Fruit fly (Drosophila melanogaster): ENCODE data around the gene mRpL9.
A peak's percentile ranks its signal among the peaks of the same experiment; 100 is the strongest.

mRpL9 gene

DNA sequence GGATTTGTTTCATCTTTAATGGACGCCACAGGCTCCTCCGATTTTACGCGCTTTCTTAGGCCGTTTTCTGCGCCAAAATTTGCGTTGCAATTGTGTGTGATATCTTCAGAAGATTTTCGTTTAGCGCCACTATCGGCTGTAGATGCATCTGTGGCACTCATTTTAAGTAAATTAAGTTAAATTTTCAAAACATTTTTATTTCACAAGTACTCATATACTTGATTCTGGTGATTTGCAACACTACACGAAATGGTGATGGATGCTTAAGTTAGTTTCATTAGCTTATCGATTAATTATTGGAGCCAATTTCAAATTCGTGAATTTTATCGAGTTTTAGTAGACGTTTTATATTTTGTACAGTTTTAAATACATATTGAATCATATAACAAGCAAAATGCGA, 33.1 kb downstream of the mRpL9 start, which contains the start of gene CG6171 (continued):
- TF ChIP-seq CG6791 (GFP tag; IDR thresholded peaks at IDR 0.05; ENCODE audit: partially characterized antibody): peak; percentile 70; the same call in 2 of the 3 replicates
- TF ChIP-seq hbn (GFP tag; IDR thresholded peaks at IDR 0.05; ENCODE audit: partially characterized antibody): peak; percentile 44; the same call in 1 of the 2 replicates
- no peak for TF ChIP-seq CG7839 (tag; optimal IDR thresholded peaks at IDR 0.05)
- TF ChIP-seq CG12155 (GFP tag; optimal IDR thresholded peaks at IDR 0.05): no peak
- TF ChIP-seq CG15514 (GFP tag; optimal IDR thresholded peaks at IDR 0.05): peak; percentile 18
- TF ChIP-seq Scr (GFP tag; IDR thresholded peaks at IDR 0.05; ENCODE audit: partially characterized antibody): peak; percentile 64
- no peak for TF ChIP-seq CG3838 (GFP tag; optimal IDR thresholded peaks at IDR 0.05)
- no peak for TF ChIP-seq lmd (GFP tag; IDR thresholded peaks at IDR 0.05)
- TF ChIP-seq CG3995 (GFP tag; optimal IDR thresholded peaks at IDR 0.05): no peak
- peak; percentile 72 for TF ChIP-seq CG4617 (GFP tag; optimal IDR thresholded peaks at IDR 0.05; ENCODE audit: borderline replicate concordance)
- TF ChIP-seq YL-1 (GFP tag; optimal IDR thresholded peaks at IDR 0.05): no peak
- peak; percentile 47; the same call in 1 of the 2 replicates for TF ChIP-seq CG32767 (GFP tag; IDR thresholded peaks at IDR 0.05)
- peak; percentile 63 for TF ChIP-seq BEAF-32 (GFP tag; optimal IDR thresholded peaks at IDR 0.05)
- peak; percentile 75 for TF ChIP-seq CG13287 (GFP tag; IDR thresholded peaks at IDR 0.05; ENCODE audit: partially characterized antibody)
- peak; percentile 54; the same call in 1 of the 2 replicates for TF ChIP-seq amos (GFP tag; IDR thresholded peaks at IDR 0.05; ENCODE audit: partially characterized antibody)
- TF ChIP-seq GATAe (GFP tag; conservative IDR thresholded peaks at IDR 0.05): no peak
- TF ChIP-seq chn (GFP tag; optimal IDR thresholded peaks at IDR 0.05): no peak
- TF ChIP-seq CG14050 (GFP tag; IDR thresholded peaks at IDR 0.05): no peak
- peak; percentile 70 for TF ChIP-seq MBD-R2 (GFP tag; IDR thresholded peaks at IDR 0.05)
- TF ChIP-seq Dp (GFP tag; optimal IDR thresholded peaks at IDR 0.05): peak; percentile 82
- TF ChIP-seq CG9609 (GFP tag; optimal IDR thresholded peaks at IDR 0.05): no peak
- TF ChIP-seq CG13624 (GFP tag; optimal IDR thresholded peaks at IDR 0.05): peak; percentile 16
- TF ChIP-seq CG6765 (GFP tag; optimal IDR thresholded peaks at IDR 0.05): no peak
- peak; percentile 18 for TF ChIP-seq Neu2 (GFP tag; optimal IDR thresholded peaks at IDR 0.05; ENCODE audit: borderline replicate concordance)
- no peak for TF ChIP-seq CTCF (GFP tag; optimal IDR thresholded peaks at IDR 0.05)
- no peak for TF ChIP-seq CG8281 (tag; optimal IDR thresholded peaks at IDR 0.05)
- no peak for TF ChIP-seq CG5245 (GFP tag; optimal IDR thresholded peaks at IDR 0.05)
- no peak for TF ChIP-seq Hr39 (optimal IDR thresholded peaks at IDR 0.05)
- TF ChIP-seq CG33213 (GFP tag; optimal IDR thresholded peaks at IDR 0.05): no peak
- peak; percentile 50 for TF ChIP-seq knrl (GFP tag; IDR thresholded peaks at IDR 0.05; ENCODE audit: partially characterized antibody)
- TF ChIP-seq NFAT (GFP tag; IDR thresholded peaks at IDR 0.05): no peak
- TF ChIP-seq ind (GFP tag; optimal IDR thresholded peaks at IDR 0.05): no peak
- TF ChIP-seq CG14860 (GFP tag; IDR thresholded peaks at IDR 0.05; ENCODE audit: partially characterized antibody): peak; percentile 48; the same call in 1 of the 3 replicates
- TF ChIP-seq CG10366 (GFP tag; IDR thresholded peaks at IDR 0.05): no peak
- peak; percentile 23; the same call in 1 of the 2 replicates for TF ChIP-seq sna (GFP tag; IDR thresholded peaks at IDR 0.05; ENCODE audit: partially characterized antibody)
- peak; percentile 48; the same call in 2 of the 3 replicates for TF ChIP-seq CG34224 (GFP tag; IDR thresholded peaks at IDR 0.05; ENCODE audit: partially characterized antibody)
- TF ChIP-seq HmgZ (tag; optimal IDR thresholded peaks at IDR 0.05): peak; percentile 17
- TF ChIP-seq pzg (GFP tag; optimal IDR thresholded peaks at IDR 0.05): peak; percentile 55
- no peak for TF ChIP-seq Oli (tag; optimal IDR thresholded peaks at IDR 0.05)

DNA sequence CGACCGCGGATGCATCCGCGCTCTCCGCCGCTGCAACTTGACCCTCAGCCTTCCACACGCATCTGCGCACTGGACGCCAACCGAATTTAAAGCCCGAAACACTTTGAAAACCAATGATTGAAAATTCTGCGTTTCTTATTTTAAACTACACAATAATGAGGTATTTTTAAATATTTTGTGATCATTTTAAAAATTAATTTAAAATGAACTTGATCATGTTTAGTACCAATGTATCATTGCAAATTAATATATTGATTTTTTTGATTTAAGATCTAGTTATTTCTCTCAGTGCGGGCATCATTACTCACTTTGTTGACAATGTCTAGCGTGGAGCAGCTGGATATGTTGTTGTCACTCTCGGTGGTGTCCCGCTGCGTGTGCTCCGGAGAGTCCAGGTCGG, 36.3 kb downstream of the mRpL9 start:
- no peak for TF ChIP-seq CG11723 (GFP tag; optimal IDR thresholded peaks at IDR 0.05)
- TF ChIP-seq BtbVII (GFP tag; optimal IDR thresholded peaks at IDR 0.05): no peak
- TF ChIP-seq dmrt99B (tag; optimal IDR thresholded peaks at IDR 0.05): no peak
- no peak for TF ChIP-seq CG16815 (GFP tag; optimal IDR thresholded peaks at IDR 0.05)
- TF ChIP-seq dpn (GFP tag; optimal IDR thresholded peaks at IDR 0.05): peak in 1 of 2 experiments; percentile 23
- TF ChIP-seq Taf1 (GFP tag; IDR thresholded peaks at IDR 0.05): no peak
- peak; percentile 8 for TF ChIP-seq CG6683 (GFP tag; optimal IDR thresholded peaks at IDR 0.05)
- TF ChIP-seq trem (tag; optimal IDR thresholded peaks at IDR 0.05): no peak
- no peak for TF ChIP-seq Sox100B (GFP tag; optimal IDR thresholded peaks at IDR 0.05)
- TF ChIP-seq hkb (optimal IDR thresholded peaks at IDR 0.05): no peak
- TF ChIP-seq hkb (GFP tag; IDR thresholded peaks at IDR 0.05): peak; percentile 63
- no peak for TF ChIP-seq CG31388 (GFP tag; optimal IDR thresholded peaks at IDR 0.05)
- TF ChIP-seq Meics (GFP tag; optimal IDR thresholded peaks at IDR 0.05): peak; percentile 13
- TF ChIP-seq CG12299 (tag; optimal IDR thresholded peaks at IDR 0.05): no peak
